Worm (Caenorhabditis elegans): ENCODE data around the gene idpa-2.

idpa-2 gene

DNA sequence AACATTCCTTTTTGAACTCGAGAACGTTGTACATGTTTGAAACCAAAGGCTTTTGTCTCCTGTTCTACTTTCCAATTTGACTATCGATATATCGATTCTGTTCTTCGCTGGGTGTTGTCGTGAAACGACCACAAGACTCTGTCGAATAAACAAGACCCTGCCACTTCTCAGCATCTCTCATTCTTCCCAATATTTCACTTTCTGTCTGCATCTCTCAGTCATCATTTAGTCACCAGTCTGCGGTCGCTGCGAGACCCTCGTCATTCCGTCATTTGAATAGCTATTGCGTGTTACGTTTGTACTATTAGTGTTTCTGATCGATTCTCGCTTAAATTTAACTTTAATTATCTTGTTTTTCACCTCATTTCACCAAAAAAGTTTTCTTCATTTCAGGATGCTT is 5.2 kb downstream of the idpa-2 start (continued):
- TF ChIP-seq lir-3 (tag; optimal IDR thresholded peaks at IDR 0.05; ENCODE audit: poor library complexity) (peak; percentile 90), unc-130 (tag; optimal IDR thresholded peaks at IDR 0.05) (peak; percentile 98), nhr-237 (tag; optimal IDR thresholded peaks at IDR 0.05) (peak; percentile 89), nhr-47 (tag; optimal IDR thresholded peaks at IDR 0.05) (peak; percentile 97), hpl-2 (GFP tag; optimal IDR thresholded peaks at IDR 0.05) (peak; percentile 86), nhr-77 (tag; optimal IDR thresholded peaks at IDR 0.05) (peak; percentile 83), ztf-4 (tag; optimal IDR thresholded peaks at IDR 0.05) (peak; percentile 97), zag-1 (tag; optimal IDR thresholded peaks at IDR 0.05) (peak; percentile 5), mef-2 (tag; optimal IDR thresholded peaks at IDR 0.05) (peak; percentile 66), Y116A8C.19 (tag; optimal IDR thresholded peaks at IDR 0.05; ENCODE audit: borderline replicate concordance) (peak; percentile 33), snpc-4 (tag; optimal IDR thresholded peaks at IDR 0.05) (peak; percentile 68), mep-1 (tag; optimal IDR thresholded peaks at IDR 0.05) (peak; percentile 98), nhr-90 (tag; optimal IDR thresholded peaks at IDR 0.05; ENCODE audit: poor library complexity) (peak; percentile 97), irx-1 (tag; optimal IDR thresholded peaks at IDR 0.05) (peak; percentile 94), nhr-19 (GFP tag; conservative IDR thresholded peaks at IDR 0.05) (peak; percentile 96), tbx-2 (tag; optimal IDR thresholded peaks at IDR 0.05) (peak; percentile 98), unc-30 (tag; optimal IDR thresholded peaks at IDR 0.05) (no peak), fkh-10 (GFP tag; optimal IDR thresholded peaks at IDR 0.05) (peak; percentile 75), pqm-1 (tag; optimal IDR thresholded peaks at IDR 0.05) (no peak), lin-13 (GFP tag; optimal IDR thresholded peaks at IDR 0.05) (peak; percentile 94), elt-3 (tag; optimal IDR thresholded peaks at IDR 0.05) (peak in 3 of 6 experiments; percentile 83 to 94 (median 86)), dsc-1 (tag; optimal IDR thresholded peaks at IDR 0.05) (peak; percentile 96), ceh-90 (tag; optimal IDR thresholded peaks at IDR 0.05) (no peak), nhr-12 (tag; optimal IDR thresholded peaks at IDR 0.05) (no peak), zip-4 (GFP tag; optimal IDR thresholded peaks at IDR 0.05) (peak; percentile 84), ceh-82 (tag; optimal IDR thresholded peaks at IDR 0.05) (peak; percentile 75 to 89 (median 82)), ama-1 (optimal IDR thresholded peaks at IDR 0.05) (peak; percentile 96), blmp-1 (tag; optimal IDR thresholded peaks at IDR 0.05) (peak; percentile 86), mdl-1 (tag; optimal IDR thresholded peaks at IDR 0.05) (peak in 1 of 2 experiments; percentile 94), nhr-11 (tag; optimal IDR thresholded peaks at IDR 0.05) (peak; percentile 94), lin-14 (GFP tag; optimal IDR thresholded peaks at IDR 0.05) (peak; percentile 98), xbp-1 (tag; optimal IDR thresholded peaks at IDR 0.05) (peak; percentile 96), lin-15B (tag; optimal IDR thresholded peaks at IDR 0.05) (peak; percentile 23), ceh-88 (GFP tag; IDR thresholded peaks at IDR 0.05) (peak; percentile 92), fos-1 (tag; optimal IDR thresholded peaks at IDR 0.05) (peak; percentile 90)

DNA sequence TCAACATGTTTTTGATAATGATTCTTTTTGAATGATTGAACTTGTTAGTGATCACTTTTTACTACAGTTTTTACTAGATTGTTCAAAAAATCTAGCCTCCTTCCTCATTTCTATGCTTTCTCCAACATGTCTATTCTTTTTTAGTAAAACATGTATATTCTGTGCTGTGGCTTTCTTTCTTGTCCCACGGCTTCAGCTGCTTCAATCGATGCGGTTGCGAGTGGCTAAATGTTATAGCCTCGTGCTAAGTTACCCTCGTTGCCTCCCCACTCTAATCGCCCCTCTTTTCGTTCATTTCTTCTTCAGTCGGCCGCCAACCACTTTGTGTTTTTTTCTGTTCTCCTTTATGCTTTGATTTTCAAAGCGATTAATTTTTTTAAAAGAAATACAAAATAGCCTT is 6.7 kb downstream of the idpa-2 start:
- peak; percentile 15 for TF ChIP-seq fkh-8 (tag; optimal IDR thresholded peaks at IDR 0.05)
- no peak for TF ChIP-seq egl-27 (tag; optimal IDR thresholded peaks at IDR 0.05)
- no peak for TF ChIP-seq tbx-2 (tag; optimal IDR thresholded peaks at IDR 0.05)
- no peak for TF ChIP-seq ceh-63 (GFP tag; optimal IDR thresholded peaks at IDR 0.05)
- no peak for TF ChIP-seq nhr-237 (tag; optimal IDR thresholded peaks at IDR 0.05)
- no peak for TF ChIP-seq hlh-4 (tag; optimal IDR thresholded peaks at IDR 0.05)
- TF ChIP-seq snu-23 (GFP tag; optimal IDR thresholded peaks at IDR 0.05): peak; percentile 3
- peak; percentile 65 for TF ChIP-seq lin-14 (GFP tag; optimal IDR thresholded peaks at IDR 0.05)
- no peak for TF ChIP-seq ceh-8 (GFP tag; optimal IDR thresholded peaks at IDR 0.05)
- TF ChIP-seq dpl-1 (GFP tag; optimal IDR thresholded peaks at IDR 0.05): no peak
- TF ChIP-seq C04F5.9 (tag; optimal IDR thresholded peaks at IDR 0.05): no peak
- no peak for TF ChIP-seq vab-15 (tag; optimal IDR thresholded peaks at IDR 0.05)
- TF ChIP-seq lsy-2 (tag; optimal IDR thresholded peaks at IDR 0.05): peak in 1 of 2 experiments; percentile 13
- peak; percentile 19 for TF ChIP-seq swsn-7 (tag; optimal IDR thresholded peaks at IDR 0.05)
- TF ChIP-seq nhr-85 (tag): no peak
- TF ChIP-seq mep-1 (tag; optimal IDR thresholded peaks at IDR 0.05): no peak
- TF ChIP-seq ceh-82 (tag; optimal IDR thresholded peaks at IDR 0.05): peak in 2 of 3 experiments; percentile 4 to 54
- peak; percentile 17 for TF ChIP-seq dsc-1 (tag; optimal IDR thresholded peaks at IDR 0.05)
- TF ChIP-seq nhr-71 (tag; optimal IDR thresholded peaks at IDR 0.05): peak; percentile 10
- TF ChIP-seq snpc-4 (tag; optimal IDR thresholded peaks at IDR 0.05): no peak
- no peak for TF ChIP-seq elt-3 (tag; optimal IDR thresholded peaks at IDR 0.05)
